Fruit fly (Drosophila melanogaster) Kc167 (cell line): ENCODE results near the gene CG11317.

Experiments used
- Myc ChIP-seq: fragments of >200 bp; optimal IDR thresholded peaks from 2 replicates; lab custom pipeline; 2017; ENCODE audit warnings: missing external identifiers
- Sin3A ChIP-seq: fragments of >200 bp; optimal IDR thresholded peaks from 2 replicates; lab custom pipeline; 2018; ENCODE audit warnings: missing external identifiers
- h ChIP-seq: fragments of >200 bp; optimal IDR thresholded peaks from 3 replicates; lab custom pipeline; 2018; ENCODE audit warnings: missing external identifiers
- insv ChIP-seq: fragments of >200 bp; optimal IDR thresholded peaks from 3 replicates; lab custom pipeline; 2018; ENCODE audit warnings: missing external identifiers
- psq ChIP-seq: fragments of >200 bp; optimal IDR thresholded peaks from 2 replicates; lab custom pipeline; 2017; ENCODE audit warnings: missing external identifiers
- ttk ChIP-seq: sonication (Bioruptor generic); optimal IDR thresholded peaks from 2 replicates; lab custom pipeline; 2017; ENCODE audit warnings: missing external identifiers

CG11317 gene

DNA sequence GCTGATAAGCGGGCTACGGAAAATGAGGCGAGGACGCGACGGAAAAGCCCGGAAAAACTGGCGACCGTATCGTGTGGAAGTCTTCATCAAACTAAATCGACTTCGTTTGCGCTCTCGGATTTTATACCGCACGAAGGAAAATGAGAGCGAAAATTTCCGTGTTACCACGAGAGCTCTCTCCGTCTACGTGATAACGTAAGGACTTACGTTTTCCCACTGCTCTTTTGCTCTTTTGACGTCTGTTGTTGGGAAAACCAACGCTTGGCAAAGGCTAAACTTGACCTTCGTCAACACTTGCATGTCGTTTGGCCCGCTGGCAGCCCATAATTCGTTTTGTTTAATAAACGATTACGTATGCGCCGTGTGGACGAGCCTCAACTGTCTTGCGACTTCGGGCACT, at the start of gene CG11317:
Gene CG11317, minus strand, starts transcription at position 101 of the 400 bp plus-strand sequence.
- no peak for TF ChIP-seq Sin3A (lab: Kevin White, UChicago)
- no peak for TF ChIP-seq insv
- no peak for TF ChIP-seq psq (lab: Kevin White, UChicago)
- TF ChIP-seq ttk, result no peak
- TF ChIP-seq h, result no peak
- TF ChIP-seq Myc, result no peak

DNA sequence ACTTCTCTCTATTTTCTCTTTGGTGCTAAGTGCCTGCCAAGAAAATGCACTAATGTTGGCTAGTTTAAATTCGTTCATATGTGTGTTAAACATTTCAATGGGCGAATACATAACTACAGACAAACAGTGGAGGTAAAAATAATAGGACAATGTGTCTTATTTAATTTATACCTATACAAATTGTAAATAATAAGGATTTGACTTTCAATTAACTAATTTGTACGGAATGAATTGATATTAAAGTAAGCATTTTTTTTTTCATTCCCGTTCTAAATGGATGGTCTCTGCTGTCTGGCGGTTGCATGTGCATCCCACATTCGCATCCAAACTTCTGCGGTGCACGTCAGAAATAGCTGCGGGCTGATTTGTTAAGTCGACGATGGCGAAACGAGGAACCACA, 49.8 kb upstream of the CG11317 start:
- TF ChIP-seq psq (lab: Kevin White, UChicago) (no peak), Sin3A (lab: Kevin White, UChicago) (no peak), h (no peak), Myc (no peak), insv (no peak), ttk (no peak)

DNA sequence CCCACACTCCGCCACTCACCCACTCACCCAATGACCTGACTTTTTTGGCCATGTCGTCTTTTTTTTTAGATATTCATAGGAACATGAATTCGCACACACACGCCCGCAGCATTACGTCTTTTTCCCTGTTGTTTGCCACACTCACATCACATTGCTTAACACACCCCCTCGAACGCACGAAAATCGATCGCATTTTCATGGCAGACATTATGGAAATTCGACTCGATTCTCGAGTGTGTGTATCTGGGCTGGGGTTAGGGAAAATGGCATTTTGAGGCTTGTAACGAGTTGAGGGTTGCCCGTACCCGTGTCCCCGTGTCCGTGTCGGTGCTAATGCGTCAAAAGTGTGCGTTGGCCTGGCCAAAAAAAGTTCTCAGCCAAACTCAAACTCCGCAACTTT, 44.6 kb upstream of the CG11317 start:
- TF ChIP-seq h (no peak), Sin3A (lab: Kevin White, UChicago) (no peak), ttk (no peak)

DNA sequence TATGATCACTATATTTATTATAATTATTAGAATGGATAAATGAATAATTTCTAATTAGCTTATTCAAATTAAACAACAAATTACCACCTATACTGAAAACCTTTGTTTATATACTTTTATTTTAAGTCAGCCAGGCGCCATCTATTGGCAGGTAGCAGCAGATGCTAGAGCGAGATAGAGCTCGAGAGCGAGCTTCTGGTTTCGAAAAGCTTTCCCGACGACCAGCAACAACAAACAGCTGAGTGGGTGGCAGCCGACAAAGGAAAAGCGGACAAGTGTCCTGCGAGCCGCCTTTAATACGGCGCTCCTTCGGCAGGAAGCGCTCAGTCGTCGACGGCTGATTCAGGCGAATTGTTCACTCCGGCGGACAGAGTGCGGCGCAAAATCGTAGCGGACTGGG, 36.9 kb upstream of the CG11317 start, which contains the start of gene Gycbeta100B:
Gene Gycbeta100B, plus strand, starts transcription at position 337 of the 400 bp plus-strand sequence.
- TF ChIP-seq insv, result no peak
- no peak for TF ChIP-seq Myc
- no peak for TF ChIP-seq Sin3A (lab: Kevin White, UChicago)
- no peak for TF ChIP-seq ttk
- peak; percentile 77 for TF ChIP-seq h
- no peak for TF ChIP-seq psq (lab: Kevin White, UChicago)

DNA sequence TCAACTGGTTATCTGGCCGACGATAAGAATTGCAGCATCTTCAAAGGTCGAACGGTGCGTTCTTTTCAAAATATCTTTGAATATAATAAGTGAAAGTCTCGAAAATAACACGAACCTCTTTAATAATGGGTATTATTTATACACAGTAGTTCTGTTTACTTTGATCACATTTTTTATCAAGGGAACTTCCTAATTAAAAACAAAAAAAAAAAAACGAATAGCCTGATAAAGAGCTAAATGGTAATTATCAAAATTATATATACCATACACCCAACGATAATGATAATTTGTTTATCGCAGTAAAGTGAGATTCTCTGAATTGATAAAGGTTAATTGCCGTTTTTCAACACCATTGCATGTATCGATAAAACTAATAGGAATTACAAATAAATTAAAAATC, 33.4 kb upstream of the CG11317 start, which contains the start of gene Ktch:
Gene Ktch, minus strand, starts transcription at position 101 of the 400 bp plus-strand sequence.
- no peak for TF ChIP-seq ttk
- no peak for TF ChIP-seq insv
- TF ChIP-seq psq (lab: Kevin White, UChicago), result no peak
- TF ChIP-seq Sin3A (lab: Kevin White, UChicago), result no peak
- TF ChIP-seq Myc, result no peak
- TF ChIP-seq h, result no peak

DNA sequence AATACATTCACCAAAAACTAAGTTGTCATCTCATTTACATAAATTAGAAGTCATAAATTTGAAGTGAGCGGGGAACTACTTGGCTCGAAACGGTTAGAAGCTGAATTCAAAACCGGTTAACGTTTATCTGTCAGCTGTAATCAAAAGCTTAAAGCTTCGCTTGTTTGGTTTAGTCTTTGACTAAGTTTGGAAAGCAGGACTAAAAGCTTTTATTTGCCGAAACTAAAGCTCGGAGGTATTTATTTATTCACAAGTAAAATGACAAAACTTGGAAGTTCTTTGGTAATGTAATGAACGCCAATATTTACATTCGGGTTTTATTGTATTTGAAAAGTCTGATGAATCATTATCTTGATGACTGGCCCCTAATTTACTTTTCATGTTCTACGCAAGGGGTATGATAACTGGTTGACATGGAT, 30.2 kb upstream of the CG11317 start:
- TF ChIP-seq insv, result no peak
- TF ChIP-seq ttk, result no peak
- no peak for TF ChIP-seq Sin3A (lab: Kevin White, UChicago)
- no peak for TF ChIP-seq Myc
- no peak for TF ChIP-seq h
- no peak for TF ChIP-seq psq (lab: Kevin White, UChicago)

DNA sequence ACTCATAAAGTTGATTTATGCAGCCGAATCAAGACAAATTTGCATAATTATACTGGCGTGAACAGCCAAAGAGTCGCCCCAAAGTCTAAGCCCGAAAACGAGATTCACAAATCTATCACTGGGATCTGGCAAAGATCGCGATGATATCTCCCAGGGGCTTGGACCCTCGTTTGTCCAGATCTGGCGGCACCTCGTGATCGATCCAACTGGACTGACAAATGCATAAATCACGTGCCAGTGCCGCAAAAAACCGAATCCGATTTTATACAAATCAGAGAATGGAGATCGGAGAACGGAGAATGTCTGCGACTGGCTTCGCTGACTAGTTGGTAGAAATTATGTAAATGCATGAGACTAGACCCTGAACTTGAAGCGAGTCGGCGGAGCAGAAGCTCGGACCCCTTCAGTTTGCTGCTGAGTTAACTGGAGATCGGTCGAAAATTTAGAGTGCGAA, 28.7 kb upstream of the CG11317 start, which contains the start of gene CG15554:
Gene CG15554, plus strand, starts transcription at position 404 of the 454 bp plus-strand sequence.
- TF ChIP-seq insv (no peak), Sin3A (lab: Kevin White, UChicago) (no peak)

DNA sequence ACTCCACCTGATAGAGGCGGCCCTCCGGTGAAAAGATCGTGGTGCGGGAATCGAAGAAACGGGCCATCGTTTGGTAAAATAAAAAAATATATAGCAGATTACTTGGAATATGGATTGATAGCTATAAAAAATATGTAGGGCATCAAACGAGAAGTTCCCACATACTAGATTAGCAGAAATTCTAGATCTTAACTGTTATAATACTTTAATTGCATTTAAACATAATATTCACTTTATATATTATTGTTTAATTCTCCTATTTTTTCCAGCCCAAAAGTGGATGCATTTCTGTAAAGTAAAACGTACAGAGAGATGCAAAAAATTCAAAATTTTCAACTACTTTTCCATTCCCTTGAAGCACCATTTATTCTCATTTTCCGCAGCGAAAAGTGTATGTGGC, 26.2 kb upstream of the CG11317 start, which contains the start of gene Prosalpha3T:
Gene Prosalpha3T, minus strand, starts transcription at position 101 of the 400 bp plus-strand sequence.
- TF ChIP-seq psq (lab: Kevin White, UChicago), result no peak
- TF ChIP-seq Sin3A (lab: Kevin White, UChicago), result no peak
- TF ChIP-seq insv, result no peak
- TF ChIP-seq Myc, result no peak
- TF ChIP-seq ttk, result no peak
- no peak for TF ChIP-seq h

DNA sequence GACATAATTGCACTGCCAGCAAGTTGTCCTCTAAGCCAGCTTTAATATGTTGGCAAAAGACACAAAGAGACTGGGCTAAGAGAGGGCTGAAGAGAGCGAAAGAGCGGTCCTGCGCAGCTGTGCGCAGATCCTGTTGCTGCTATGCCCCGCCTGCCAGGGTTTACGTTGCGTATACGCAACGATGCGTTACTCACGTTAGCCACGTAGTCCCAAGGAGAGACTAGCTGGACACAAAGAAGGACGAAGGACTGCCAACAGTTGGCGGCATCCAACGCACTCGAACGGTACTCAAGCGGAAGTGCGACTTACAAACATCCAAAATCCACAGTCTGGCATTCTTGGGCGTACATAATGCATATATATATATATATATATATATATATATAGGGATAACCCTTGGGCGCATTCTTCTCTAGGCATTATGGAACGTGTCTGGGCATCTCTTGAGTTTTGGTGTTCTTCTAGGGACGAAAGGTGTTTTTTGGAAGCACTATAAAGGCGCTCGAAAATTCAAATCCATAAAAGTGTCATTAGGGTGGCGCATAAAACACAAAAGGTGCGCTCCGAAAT, 22.8 kb upstream of the CG11317 start:
- TF ChIP-seq psq (lab: Kevin White, UChicago), result no peak
- no peak for TF ChIP-seq h
- TF ChIP-seq insv, result no peak

DNA sequence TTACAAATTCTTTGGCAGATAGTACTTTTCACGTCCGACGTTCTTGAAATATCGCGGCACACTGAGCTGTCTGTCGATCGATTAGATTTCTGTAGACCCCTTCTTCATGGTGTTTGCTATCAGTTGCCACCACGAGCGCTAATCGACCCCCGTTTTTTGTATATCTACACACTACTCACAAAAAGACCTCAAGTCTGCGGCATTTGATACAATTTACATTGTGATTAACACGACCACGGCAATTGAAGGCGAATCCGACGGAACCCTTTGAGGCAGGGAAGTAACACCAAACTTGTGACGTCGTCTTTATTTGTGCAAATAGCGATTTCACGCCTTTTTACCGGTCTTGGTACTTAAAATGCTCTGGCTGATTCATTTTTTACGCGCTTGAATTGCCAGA, 12.0 kb upstream of the CG11317 start, which contains the start of gene Mayo:
Gene Mayo, minus strand, starts transcription at position 66 of the 400 bp plus-strand sequence.
- TF ChIP-seq h, result no peak
- no peak for TF ChIP-seq psq (lab: Kevin White, UChicago)
- no peak for TF ChIP-seq ttk
- no peak for TF ChIP-seq insv
- TF ChIP-seq Myc, result no peak
- TF ChIP-seq Sin3A (lab: Kevin White, UChicago), result no peak

DNA sequence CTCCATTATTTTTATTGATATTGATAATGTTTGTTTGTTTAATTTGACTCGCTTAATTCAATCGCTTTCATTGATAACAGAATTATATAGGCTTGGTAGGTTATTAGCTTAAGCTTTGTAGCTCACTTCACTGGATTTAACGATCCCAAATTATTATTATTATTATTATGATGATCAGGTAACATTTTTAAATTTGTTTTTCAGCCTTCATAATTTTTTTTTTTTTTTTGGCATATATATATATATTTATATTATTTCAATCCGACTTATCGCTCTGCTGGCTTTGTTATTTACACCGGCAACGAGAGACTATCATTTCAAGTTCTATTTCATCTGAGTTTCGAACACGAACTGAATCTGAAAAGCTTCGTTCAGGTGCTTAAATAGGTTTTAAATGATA, 3.9 kb upstream of the CG11317 start, which contains the start of gene CG15553:
Gene CG15553, minus strand, starts transcription at position 101 of the 400 bp plus-strand sequence.
- no peak for TF ChIP-seq Myc

DNA sequence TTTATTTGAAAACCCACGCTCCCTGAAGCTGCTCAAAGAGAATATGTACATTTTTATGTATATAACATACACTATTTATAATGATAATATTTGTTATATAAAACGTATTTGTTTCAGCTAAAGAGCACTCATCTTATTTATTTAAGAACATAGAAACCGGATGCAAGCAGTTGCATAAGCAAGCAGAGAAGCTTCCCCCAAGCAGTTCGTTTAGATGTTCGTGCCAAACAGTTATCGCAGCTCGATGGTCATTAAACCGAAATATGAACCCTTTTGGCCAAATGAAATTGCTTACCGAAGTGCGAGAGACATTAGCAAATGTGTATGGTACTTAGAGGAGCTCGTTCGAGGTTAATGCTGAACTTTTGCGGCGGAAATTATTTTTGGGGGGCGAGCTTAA, 7.1 kb downstream of the CG11317 start:
- TF ChIP-seq h (no peak), Sin3A (lab: Kevin White, UChicago) (no peak), ttk (no peak)

DNA sequence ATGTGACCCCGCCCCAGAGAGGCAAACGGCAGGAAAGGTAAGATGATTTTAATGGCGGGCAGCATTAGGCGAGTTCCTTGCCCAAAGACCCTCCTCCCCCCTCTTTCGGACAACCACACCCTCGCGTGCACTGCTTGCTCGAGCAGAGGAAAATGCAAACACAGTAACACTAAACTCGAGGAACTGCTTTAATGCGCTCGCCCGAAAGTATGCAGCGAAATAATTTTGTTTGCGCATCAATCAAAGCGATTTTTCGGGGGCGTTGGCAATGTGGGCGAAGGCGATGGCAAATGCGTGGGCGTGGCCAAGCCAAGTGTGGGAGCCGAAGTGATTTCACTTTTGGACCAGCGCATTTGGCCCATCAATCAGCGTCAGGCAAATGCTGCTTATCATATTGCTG, 10.7 kb downstream of the CG11317 start:
- no peak for TF ChIP-seq insv
- TF ChIP-seq psq (lab: Kevin White, UChicago), result no peak
- no peak for TF ChIP-seq h
- TF ChIP-seq Myc, result no peak
- TF ChIP-seq ttk, result no peak
- TF ChIP-seq Sin3A (lab: Kevin White, UChicago), result no peak

DNA sequence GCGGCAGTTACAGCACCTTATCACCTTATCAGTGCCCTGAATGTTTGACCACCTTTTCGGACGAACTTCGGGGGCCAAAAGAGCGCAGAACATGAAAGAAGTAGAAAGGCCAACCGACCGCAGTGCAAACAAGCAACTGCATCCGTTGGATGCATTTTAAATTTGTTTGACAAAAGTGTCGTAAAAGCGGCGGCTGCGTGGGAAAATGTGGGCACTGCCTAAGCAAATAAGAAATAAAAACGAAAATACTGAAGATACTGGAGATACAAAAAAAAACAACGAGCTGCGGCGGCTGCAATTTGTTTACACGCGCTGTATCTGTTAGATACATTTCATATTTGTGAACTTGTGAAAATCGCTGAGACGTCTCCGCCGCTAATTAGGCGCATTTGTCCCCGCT, 26.4 kb downstream of the CG11317 start:
- no peak for TF ChIP-seq Myc
- TF ChIP-seq insv, result no peak
- no peak for TF ChIP-seq h
- no peak for TF ChIP-seq ttk
- no peak for TF ChIP-seq Sin3A (lab: Kevin White, UChicago)
- no peak for TF ChIP-seq psq (lab: Kevin White, UChicago)
